Fruit fly (Drosophila melanogaster): ENCODE measurements around the gene tara.

tara gene

dm6 chr3R:16280003-16280998 is 54.9 kb downstream of the tara start (continued):
- TF ChIP-seq stwl (tag; optimal IDR thresholded peaks at IDR 0.05) (peak; percentile 87), ro (GFP tag; IDR thresholded peaks at IDR 0.05) (peak; percentile 98), corto (GFP tag; optimal IDR thresholded peaks at IDR 0.05) (peak; percentile 99), bcd (GFP tag; optimal IDR thresholded peaks at IDR 0.05) (peak; percentile 99), CG32772 (GFP tag; IDR thresholded peaks at IDR 0.05) (peak; percentile 99), CG4424 (GFP tag; optimal IDR thresholded peaks at IDR 0.05) (peak; percentile 99), CG17385 (GFP tag; optimal IDR thresholded peaks at IDR 0.05) (peak; percentile 99), CG4854 (GFP tag; optimal IDR thresholded peaks at IDR 0.05) (peak; percentile 98), lola (GFP tag; optimal IDR thresholded peaks at IDR 0.05) (peak in 1 of 3 experiments; percentile 100), Hand (GFP tag; optimal IDR thresholded peaks at IDR 0.05) (peak; percentile 99), CG10979 (tag; optimal IDR thresholded peaks at IDR 0.05) (peak; percentile 100), CG18476 (GFP tag; optimal IDR thresholded peaks at IDR 0.05) (peak; percentile 98), Atf6 (GFP tag; IDR thresholded peaks at IDR 0.05) (peak; percentile 99), dm (GFP tag; optimal IDR thresholded peaks at IDR 0.05) (peak; percentile 99), CG6254 (GFP tag; optimal IDR thresholded peaks at IDR 0.05) (peak; percentile 96), CG4282 (GFP tag; optimal IDR thresholded peaks at IDR 0.05) (peak; percentile 99), Gsc (GFP tag; IDR thresholded peaks at IDR 0.05) (no peak), CG10462 (GFP tag; optimal IDR thresholded peaks at IDR 0.05) (peak; percentile 99), CG4617 (GFP tag; optimal IDR thresholded peaks at IDR 0.05; ENCODE audit: borderline replicate concordance) (peak; percentile 99), CG7963 (GFP tag; IDR thresholded peaks at IDR 0.05; ENCODE audit: partially characterized antibody) (no peak), pho (GFP tag; optimal IDR thresholded peaks at IDR 0.05) (peak; percentile 100), H2.0 (GFP tag; IDR thresholded peaks at IDR 0.05) (peak; percentile 100), CG13624 (GFP tag; optimal IDR thresholded peaks at IDR 0.05) (peak; percentile 100), lilli (GFP tag; optimal IDR thresholded peaks at IDR 0.05) (peak; percentile 99), ara (GFP tag; IDR thresholded peaks at IDR 0.05) (peak; percentile 99), gsb-n (tag; optimal IDR thresholded peaks at IDR 0.05) (peak; percentile 99), ab (GFP tag; optimal IDR thresholded peaks at IDR 0.05) (peak; percentile 98), CG34376 (GFP tag; optimal IDR thresholded peaks at IDR 0.05) (peak; percentile 98), p53 (GFP tag; optimal IDR thresholded peaks at IDR 0.05) (peak; percentile 97), CG12219 (GFP tag; optimal IDR thresholded peaks at IDR 0.05) (peak; percentile 99), CG4404 (GFP tag; IDR thresholded peaks at IDR 0.05) (peak; percentile 99), vfl (GFP tag; optimal IDR thresholded peaks at IDR 0.05) (peak; percentile 98), CG3163 (GFP tag; optimal IDR thresholded peaks at IDR 0.05) (peak; percentile 97), bbx (GFP tag; IDR thresholded peaks at IDR 0.05; ENCODE audit: partially characterized antibody) (no peak; the same call in 1 of the 2 replicates), GATAe (GFP tag; conservative IDR thresholded peaks at IDR 0.05) (peak; percentile 97), CG5180 (GFP tag; optimal IDR thresholded peaks at IDR 0.05) (peak; percentile 94), gsb (GFP tag; IDR thresholded peaks at IDR 0.05) (peak; percentile 98), CG17912 (GFP tag; optimal IDR thresholded peaks at IDR 0.05) (peak; percentile 91), CG7357 (GFP tag; IDR thresholded peaks at IDR 0.05) (peak; percentile 98), Nf-YB (GFP tag; optimal IDR thresholded peaks at IDR 0.05) (peak; percentile 93), CG8290 (GFP tag; optimal IDR thresholded peaks at IDR 0.05) (peak; percentile 99), CG8290 (tag; optimal IDR thresholded peaks at IDR 0.05) (peak; percentile 95 to 99), ken (GFP tag; IDR thresholded peaks at IDR 0.05) (peak; percentile 99), lab (GFP tag; optimal IDR thresholded peaks at IDR 0.05) (peak; percentile 100), CG6654 (GFP tag; optimal IDR thresholded peaks at IDR 0.05) (peak; percentile 79), yki (optimal IDR thresholded peaks at IDR 0.05) (peak; percentile 38), CG17612 (GFP tag; IDR thresholded peaks at IDR 0.05) (peak; percentile 98), jigr1 (GFP tag; IDR thresholded peaks at IDR 0.05) (peak; percentile 96)
